Fruit fly (Drosophila melanogaster) whole organism, embryonic: Measurements from ENCODE around the gene Ugt35A1.
A peak's percentile ranks its signal among the peaks of the same experiment; 100 is the strongest.

Source experiments
- Aef1 ChIP-seq: fragments of 200-800 bp; sonication (Bioruptor generic); IDR thresholded peaks from 3 replicates; pipeline ENCODE4 v1.3.6; 2022; ENCODE audit warnings: missing biosample characterization, missing genetic modification characterization
- Awh ChIP-seq: fragments of 200-800 bp; sonication (Bioruptor generic); IDR thresholded peaks from 2 replicates; pipeline ENCODE4, ENCODE4 v1.3.6; 2022; ENCODE audit warnings: missing biosample characterization, missing genetic modification characterization
- Blimp-1 ChIP-seq: fragments of 200-800 bp; sonication (Bioruptor generic); optimal IDR thresholded peaks from 3 replicates; lab custom pipeline; 2018; ENCODE audit warnings: missing biosample characterization, missing genetic modification characterization, mild to moderate bottlenecking, moderate library complexity, missing genetic modification reagents
- CG10274 ChIP-seq: fragments of 200-800 bp; sonication (Bioruptor generic); optimal IDR thresholded peaks from 3 replicates; lab custom pipeline; 2017; ENCODE audit warnings: missing biosample characterization, mild to moderate bottlenecking, missing genetic modification characterization
- CG10366 ChIP-seq: fragments of 200-800 bp; sonication (Bioruptor generic); IDR thresholded peaks from 2 replicates; pipeline ENCODE4 v1.3.6; 2022; ENCODE audit warnings: missing biosample characterization, missing genetic modification characterization
- CG11695 ChIP-seq: fragments of 200-800 bp; sonication (Bioruptor generic); IDR thresholded peaks from 3 replicates; pipeline ENCODE4 v1.3.6; 2022; ENCODE audit warnings: missing biosample characterization, missing genetic modification characterization
- CG11696 ChIP-seq: fragments of 200-800 bp; sonication (Bioruptor generic); IDR thresholded peaks from 2 replicates; pipeline ENCODE4 v1.3.6; 2022; ENCODE audit warnings: missing biosample characterization, missing genetic modification characterization
- CG13424 ChIP-seq: fragments of 200-800 bp; sonication (Bioruptor generic); optimal IDR thresholded peaks from 2 replicates; lab custom pipeline; 2019; ENCODE audit warnings: missing biosample characterization, mild to moderate bottlenecking, missing genetic modification characterization, moderate library complexity
- CG13624 ChIP-seq: fragments of 200-800 bp; sonication (Bioruptor generic); optimal IDR thresholded peaks from 2 replicates; lab custom pipeline; 2016; ENCODE audit warnings: missing biosample characterization, missing genetic modification characterization
- CG15269 ChIP-seq: fragments of 200-800 bp; sonication (Bioruptor generic); optimal IDR thresholded peaks from 2 replicates; lab custom pipeline; 2018; ENCODE audit warnings: missing biosample characterization, mild to moderate bottlenecking, missing genetic modification characterization, moderate library complexity
- CG18476 ChIP-seq: fragments of 200-800 bp; sonication (Bioruptor generic); optimal IDR thresholded peaks from 2 replicates; lab custom pipeline; 2016; ENCODE audit warnings: missing biosample characterization, mild to moderate bottlenecking, missing genetic modification characterization
- CG2116 ChIP-seq: fragments of 200-800 bp; sonication (Bioruptor generic); optimal IDR thresholded peaks from 3 replicates; lab custom pipeline; 2018; ENCODE audit warnings: missing biosample characterization, mild to moderate bottlenecking, missing genetic modification characterization
- CG2202 ChIP-seq: fragments of 200-800 bp; sonication (Bioruptor generic); optimal IDR thresholded peaks from 2 replicates; lab custom pipeline; 2018; ENCODE audit warnings: missing biosample characterization, mild to moderate bottlenecking, missing genetic modification characterization
- CG31365 ChIP-seq: fragments of 200-800 bp; sonication (Bioruptor generic); optimal IDR thresholded peaks from 2 replicates; lab custom pipeline; 2018; ENCODE audit warnings: missing biosample characterization, mild to moderate bottlenecking, missing genetic modification characterization
- CG31388 ChIP-seq: fragments of 200-800 bp; sonication (Bioruptor generic); optimal IDR thresholded peaks from 2 replicates; lab custom pipeline; 2016; ENCODE audit warnings: missing biosample characterization, missing genetic modification characterization
- CG3847 ChIP-seq: fragments of 200-800 bp; sonication (Bioruptor generic); IDR thresholded peaks from 2 replicates; pipeline ENCODE4 v1.3.6; 2022; ENCODE audit warnings: missing biosample characterization, missing genetic modification characterization
- Dek ChIP-seq: fragments of 200-800 bp; sonication (Bioruptor generic); optimal IDR thresholded peaks from 3 replicates; lab custom pipeline; 2019; ENCODE audit warnings: missing biosample characterization, mild to moderate bottlenecking, missing genetic modification characterization, moderate library complexity
- Dip3 ChIP-seq: fragments of 200-800 bp; sonication (Bioruptor generic); optimal IDR thresholded peaks from 3 replicates; lab custom pipeline; 2016; ENCODE audit warnings: missing biosample characterization, missing genetic modification characterization
- Doc2 ChIP-seq: fragments of 200-800 bp; sonication (Bioruptor generic); IDR thresholded peaks from 2 replicates; pipeline ENCODE4 v1.3.6; 2022; ENCODE audit warnings: missing biosample characterization, missing genetic modification characterization
- Drgx ChIP-seq: fragments of 200-800 bp; sonication (Bioruptor generic); IDR thresholded peaks from 2 replicates; pipeline ENCODE4 v1.3.6; 2022; ENCODE audit warnings: missing biosample characterization, missing genetic modification characterization
- Fer2 ChIP-seq: fragments of 200-800 bp; sonication (Bioruptor generic); optimal IDR thresholded peaks from 2 replicates; lab custom pipeline; 2018; ENCODE audit warnings: missing biosample characterization, mild to moderate bottlenecking, missing genetic modification characterization, moderate library complexity
- HHEX ChIP-seq: fragments of 200-800 bp; sonication (Bioruptor generic); optimal IDR thresholded peaks from 3 replicates; lab custom pipeline; 2017; ENCODE audit warnings: missing biosample characterization, mild to moderate bottlenecking, missing genetic modification characterization, missing genetic modification reagents
- Max ChIP-seq: fragments of 200-800 bp; sonication (Bioruptor generic); optimal IDR thresholded peaks from 2 replicates; lab custom pipeline; 2016; ENCODE audit warnings: missing biosample characterization, mild to moderate bottlenecking, missing genetic modification characterization
- NC2α ChIP-seq: fragments of 200-800 bp; sonication (Bioruptor generic); optimal IDR thresholded peaks from 2 replicates; lab custom pipeline; 2016; ENCODE audit warnings: missing biosample characterization, missing genetic modification characterization
- Oli ChIP-seq: fragments of 200-800 bp; sonication (Bioruptor generic); optimal IDR thresholded peaks from 2 replicates; lab custom pipeline; 2018; ENCODE audit warnings: missing biosample characterization, mild to moderate bottlenecking, missing genetic modification characterization, moderate library complexity
- Scr ChIP-seq: fragments of 200-800 bp; sonication (Bioruptor generic); IDR thresholded peaks from 2 replicates; pipeline ENCODE4 v1.3.6; 2022; ENCODE audit warnings: missing biosample characterization, missing genetic modification characterization; ENCODE audit not compliant: partially characterized antibody
- Sin3A ChIP-seq: fragments of >200 bp; optimal IDR thresholded peaks from 2 replicates; lab custom pipeline; 2018
- Sox102F ChIP-seq: fragments of 200-800 bp; sonication (Bioruptor generic); optimal IDR thresholded peaks from 2 replicates; lab custom pipeline; 2018; ENCODE audit warnings: missing biosample characterization, mild to moderate bottlenecking, missing genetic modification characterization, moderate library complexity
- Taf1 ChIP-seq: fragments of 200-800 bp; sonication (Bioruptor generic); IDR thresholded peaks from 2 replicates; pipeline ENCODE4 v1.3.6; 2022; ENCODE audit warnings: missing biosample characterization, missing genetic modification characterization
- Tbp ChIP-seq: fragments of >200 bp; optimal IDR thresholded peaks from 2 replicates; lab custom pipeline; 2018; ENCODE audit warnings: missing biosample characterization, missing genetic modification characterization
- bigmax ChIP-seq: fragments of 200-800 bp; sonication (Bioruptor generic); optimal IDR thresholded peaks from 2 replicates; lab custom pipeline; 2018; ENCODE audit warnings: missing biosample characterization, mild to moderate bottlenecking, missing genetic modification characterization
- crc ChIP-seq: fragments of 200-800 bp; sonication (Bioruptor generic); optimal IDR thresholded peaks from 2 replicates; lab custom pipeline; 2016; ENCODE audit warnings: missing biosample characterization, missing genetic modification characterization
- crol ChIP-seq: fragments of 200-800 bp; sonication (Bioruptor generic); IDR thresholded peaks from 2 replicates; pipeline ENCODE4 v1.3.6; 2022; ENCODE audit warnings: missing biosample characterization, missing genetic modification characterization
- emc ChIP-seq: fragments of 200-800 bp; sonication (Bioruptor generic); optimal IDR thresholded peaks from 2 replicates; lab custom pipeline; 2016; ENCODE audit warnings: missing biosample characterization, missing genetic modification characterization
- her ChIP-seq: fragments of 200-800 bp; sonication (Bioruptor generic); optimal IDR thresholded peaks from 2 replicates; lab custom pipeline; 2016; ENCODE audit warnings: missing biosample characterization, missing genetic modification characterization
- lab ChIP-seq: fragments of 200-800 bp; sonication (Bioruptor generic); optimal IDR thresholded peaks from 3 replicates; lab custom pipeline; 2017; ENCODE audit warnings: missing biosample characterization, missing genetic modification characterization, mild to moderate bottlenecking, moderate library complexity, missing genetic modification reagents
- lbe ChIP-seq: fragments of 200-800 bp; sonication (Bioruptor generic); optimal IDR thresholded peaks from 2 replicates; lab custom pipeline; 2016; ENCODE audit warnings: missing biosample characterization, mild to moderate bottlenecking, missing genetic modification characterization
- lmd ChIP-seq: fragments of 200-800 bp; sonication (Bioruptor generic); IDR thresholded peaks from 2 replicates; pipeline ENCODE4 v1.3.6; 2022; ENCODE audit warnings: missing biosample characterization, missing genetic modification characterization
- lov ChIP-seq, 2 experiments: fragments of 200-800 bp in 1 of 2; fragments of >200 bp in 1 of 2; sonication (Bioruptor generic) in 1 of 2; IDR thresholded peaks in 1 of 2; optimal IDR thresholded peaks in 1 of 2; 2 replicates in 1 of 2; 3 replicates in 1 of 2; pipeline versions ENCODE4 v1.3.6 to Lab custom; 2017 to 2022; ENCODE audit warnings: missing biosample characterization in 1 of 2, missing genetic modification characterization in 1 of 2
- mam ChIP-seq: fragments of 200-800 bp; sonication (Bioruptor generic); optimal IDR thresholded peaks from 3 replicates; lab custom pipeline; 2016; ENCODE audit warnings: missing biosample characterization, missing genetic modification characterization
- nom ChIP-seq: fragments of 200-800 bp; sonication (Bioruptor generic); optimal IDR thresholded peaks from 2 replicates; lab custom pipeline; 2017; ENCODE audit warnings: missing biosample characterization, missing genetic modification characterization, mild to moderate bottlenecking, moderate library complexity, missing genetic modification reagents
- phol ChIP-seq: fragments of 200-800 bp; sonication (Bioruptor generic); optimal IDR thresholded peaks from 3 replicates; lab custom pipeline; 2018; ENCODE audit warnings: missing biosample characterization, mild to moderate bottlenecking, missing genetic modification characterization, moderate library complexity
- row ChIP-seq: fragments of 200-800 bp; sonication (Bioruptor generic); IDR thresholded peaks from 3 replicates; pipeline ENCODE4 v1.3.6; 2022; ENCODE audit warnings: missing biosample characterization, missing genetic modification characterization
- sob ChIP-seq: fragments of 200-800 bp; sonication (Bioruptor generic); IDR thresholded peaks from 2 replicates; pipeline ENCODE4 v1.3.6; 2022; ENCODE audit warnings: missing biosample characterization, missing genetic modification characterization
- sr ChIP-seq: fragments of 200-800 bp; sonication (Bioruptor generic); IDR thresholded peaks from 3 replicates; pipeline ENCODE4 v1.3.6; 2022; ENCODE audit warnings: missing biosample characterization, missing genetic modification characterization
- tll ChIP-seq, 2 experiments: fragments of 200-800 bp in 1 of 2; fragments of >200 bp in 1 of 2; sonication (Bioruptor generic) in 1 of 2; optimal IDR thresholded peaks; 2 replicates each; lab custom pipeline; 2017 to 2019; ENCODE audit warnings: missing biosample characterization in 2 of 2, missing genetic modification characterization in 2 of 2, mild to moderate bottlenecking in 1 of 2, moderate library complexity in 1 of 2
- unc-4 ChIP-seq: fragments of 200-800 bp; sonication (Bioruptor generic); IDR thresholded peaks from 2 replicates; pipeline ENCODE4 v1.3.6; 2022; ENCODE audit warnings: missing biosample characterization, missing genetic modification characterization; ENCODE audit not compliant: partially characterized antibody
- wdn ChIP-seq: fragments of 200-800 bp; sonication (Bioruptor generic); IDR thresholded peaks from 2 replicates; pipeline ENCODE4 v1.3.6; 2022; ENCODE audit warnings: missing biosample characterization, missing genetic modification characterization

Ugt35A1 gene

DNA sequence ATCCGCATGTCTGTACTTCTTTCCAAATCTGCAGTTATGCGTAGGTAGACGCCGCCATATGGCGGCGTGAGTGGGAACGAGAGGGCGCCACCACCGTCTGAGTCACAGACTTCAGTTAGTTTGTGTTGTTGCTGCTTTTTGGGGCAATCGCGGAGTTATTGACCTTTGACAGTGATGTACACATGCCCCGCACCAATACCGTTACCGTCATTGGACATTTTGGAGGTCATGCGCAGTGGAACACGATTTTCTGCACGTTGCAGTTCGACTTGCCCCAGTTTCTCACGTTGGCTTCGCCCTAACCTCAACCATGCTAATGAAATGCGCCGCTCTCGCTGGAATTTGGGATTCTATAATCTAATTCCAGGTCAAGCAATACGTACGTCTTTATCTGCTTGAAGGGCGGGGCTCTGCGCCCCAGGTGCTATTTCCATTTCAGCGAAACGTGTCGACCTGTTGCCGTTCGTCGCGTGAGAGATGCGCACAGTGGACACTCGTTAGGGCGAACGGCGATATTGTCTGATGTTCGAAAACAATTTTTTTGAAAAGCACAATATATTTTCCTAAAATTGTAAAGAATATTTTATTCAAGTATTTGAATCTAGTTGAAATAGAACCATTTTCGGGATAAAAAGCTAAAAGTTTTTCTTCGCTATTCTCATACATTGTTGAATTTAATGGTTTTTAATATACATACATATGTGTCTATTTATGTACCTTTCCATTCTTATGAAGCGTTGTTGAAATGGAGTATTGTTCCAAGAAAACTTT lies 39.0 kb upstream of the Ugt35A1 start (continued):
- no peak for TF ChIP-seq CG2202 (tag; lab: Kevin White, UChicago)
- TF ChIP-seq lmd (GFP tag; lab: Robert Waterston, UW), result peak; percentile 81
- TF ChIP-seq emc (GFP tag; lab: Kevin White, UChicago), result peak; percentile 20
- peak; percentile 96 for TF ChIP-seq row
- TF ChIP-seq CG13424 (tag; lab: Kevin White, UChicago), result peak; percentile 63
- 0 out of 2 replicates have a peak, but pooled peaks have one; percentile 11 for TF ChIP-seq Awh (GFP tag; lab: Robert Waterston, UW)
- TF ChIP-seq Dek (tag; lab: Kevin White, UChicago), result peak; percentile 64
- TF ChIP-seq Dip3 (GFP tag; lab: Kevin White, UChicago), result peak; percentile 65
- TF ChIP-seq unc-4, result no peak
- TF ChIP-seq sr, result peak; percentile 67; the same call in 2 of the 3 replicates
- peak; percentile 58 for TF ChIP-seq Oli (tag; lab: Kevin White, UChicago)
- TF ChIP-seq Sox102F, result peak; percentile 75
- no peak for TF ChIP-seq Doc2 (GFP tag; lab: Robert Waterston, UW)
- peak; percentile 45 for TF ChIP-seq lbe (GFP tag; lab: Kevin White, UChicago)
- TF ChIP-seq crc (GFP tag; lab: Kevin White, UChicago), result peak; percentile 41
- peak; percentile 75 for TF ChIP-seq CG10366
- TF ChIP-seq tll (GFP tag; optimal IDR thresholded peaks at IDR 0.05; lab: Kevin White, UChicago), result peak in 1 of 2 experiments; percentile 5
- peak; percentile 63; the same call in 2 of the 3 replicates for TF ChIP-seq CG11695
- TF ChIP-seq Drgx (GFP tag; lab: Robert Waterston, UW), result peak; percentile 70
- TF ChIP-seq CG10274 (GFP tag; lab: Kevin White, UChicago), result peak; percentile 33
- TF ChIP-seq CG13624, result peak; percentile 79
- peak; percentile 19 for TF ChIP-seq CG31388 (GFP tag; lab: Kevin White, UChicago)
- no peak for TF ChIP-seq lov (optimal IDR thresholded peaks at IDR 0.05; lab: Kevin White, UChicago)
- TF ChIP-seq lov (GFP tag; IDR thresholded peaks at IDR 0.05; lab: Robert Waterston, UW), result peak; percentile 71; the same call in 1 of the 3 replicates
- peak; percentile 64 for TF ChIP-seq phol (tag; lab: Kevin White, UChicago)
- peak; percentile 69 for TF ChIP-seq sob (GFP tag; lab: Robert Waterston, UW)
- peak; percentile 62 for TF ChIP-seq Fer2 (tag; lab: Kevin White, UChicago)
- no peak for TF ChIP-seq Scr (GFP tag; lab: Robert Waterston, UW)
- peak; percentile 73 for TF ChIP-seq Max (GFP tag; lab: Kevin White, UChicago)
- TF ChIP-seq CG11696 (GFP tag; lab: Robert Waterston, UW), result 0 out of 2 replicates have a peak, but pooled peaks have one; percentile 17
- TF ChIP-seq Sin3A, result no peak
- peak; percentile 47 for TF ChIP-seq her (GFP tag; lab: Kevin White, UChicago)
- peak; percentile 71 for TF ChIP-seq CG18476 (GFP tag; lab: Kevin White, UChicago)
- TF ChIP-seq wdn (GFP tag; lab: Robert Waterston, UW), result peak; percentile 57
- peak; percentile 87 for TF ChIP-seq mam (GFP tag; lab: Kevin White, UChicago)
- no peak; the same call in 1 of the 2 replicates for TF ChIP-seq Taf1
- peak; percentile 99 for TF ChIP-seq bigmax
- no peak for TF ChIP-seq Tbp (GFP tag; lab: Kevin White, UChicago)
- peak; percentile 1 for TF ChIP-seq nom (GFP tag; lab: Kevin White, UChicago)
- peak; percentile 70 for TF ChIP-seq CG15269 (tag; lab: Kevin White, UChicago)
- TF ChIP-seq Aef1 (GFP tag; lab: Robert Waterston, UW), result peak; percentile 66; the same call in 2 of the 3 replicates
- peak; percentile 37 for TF ChIP-seq NC2α
- peak; percentile 18 for TF ChIP-seq CG2116
- TF ChIP-seq crol (GFP tag; lab: Robert Waterston, UW), result peak; percentile 56; the same call in 1 of the 2 replicates
- TF ChIP-seq HHEX (GFP tag; lab: Kevin White, UChicago), result peak; percentile 60
- peak; percentile 80 for TF ChIP-seq lab
- TF ChIP-seq CG3847 (GFP tag; lab: Robert Waterston, UW), result peak; percentile 56
- TF ChIP-seq Blimp-1 (GFP tag; lab: Kevin White, UChicago), result peak; percentile 56
- no peak for TF ChIP-seq CG31365 (tag; lab: Kevin White, UChicago)
